Worm (Caenorhabditis elegans) whole organism, L1 larva: ENCODE measurements around the gene srw-101.

Experiments used
- ceh-8 ChIP-seq: fragments of 200-800 bp; sonication (Bioruptor generic); optimal IDR thresholded peaks from 2 replicates; lab custom pipeline; 2018; ENCODE audit warnings: mild to moderate bottlenecking, missing genetic modification characterization, moderate library complexity, missing compliant biosample characterization
- efl-3 ChIP-seq: fragments of 200-800 bp; sonication (Bioruptor generic); optimal IDR thresholded peaks from 2 replicates; lab custom pipeline; 2018; ENCODE audit warnings: mild to moderate bottlenecking, missing genetic modification characterization, missing compliant biosample characterization
- elt-2 ChIP-seq: sonication (generic microtip); optimal IDR thresholded peaks from 2 replicates; lab custom pipeline; 2016; ENCODE audit warnings: missing genetic modification characterization, mild to moderate bottlenecking, inconsistent platforms, missing compliant biosample characterization, missing genetic modification reagents
- fkh-4 ChIP-seq: sonication (generic microtip); optimal IDR thresholded peaks from 2 replicates; lab custom pipeline; 2016; ENCODE audit warnings: missing compliant biosample characterization, missing genetic modification characterization, borderline replicate concordance
- lin-14 ChIP-seq: fragments of 200-800 bp; sonication (Bioruptor generic); optimal IDR thresholded peaks from 2 replicates; lab custom pipeline; 2018; ENCODE audit warnings: mild to moderate bottlenecking, missing genetic modification characterization, moderate library complexity, missing compliant biosample characterization
- nhr-237 ChIP-seq: fragments of 150-350 bp; optimal IDR thresholded peaks from 2 replicates; lab custom pipeline; 2014; ENCODE audit warnings: missing biosample characterization, missing genetic modification characterization
- nhr-85 ChIP-seq: sonication (generic microtip); peaks from one replicate; lab custom pipeline; 2016; ENCODE audit warnings: missing genetic modification characterization, inconsistent platforms, missing compliant biosample characterization
- snu-23 ChIP-seq: sonication (generic microtip); optimal IDR thresholded peaks from 2 replicates; lab custom pipeline; 2016; ENCODE audit warnings: missing genetic modification characterization, missing compliant biosample characterization
- swsn-7 ChIP-seq: sonication (generic microtip); optimal IDR thresholded peaks from 2 replicates; lab custom pipeline; 2016; ENCODE audit warnings: missing genetic modification characterization, missing compliant biosample characterization
- tlp-1 ChIP-seq: fragments of 150-350 bp; optimal IDR thresholded peaks from 2 replicates; lab custom pipeline; 2014; ENCODE audit warnings: missing biosample characterization, missing genetic modification characterization
- unc-130 ChIP-seq: fragments of 150-350 bp; optimal IDR thresholded peaks from 2 replicates; lab custom pipeline; 2017; ENCODE audit warnings: missing biosample characterization, missing genetic modification characterization, inconsistent platforms

The srw-101 gene

DNA sequence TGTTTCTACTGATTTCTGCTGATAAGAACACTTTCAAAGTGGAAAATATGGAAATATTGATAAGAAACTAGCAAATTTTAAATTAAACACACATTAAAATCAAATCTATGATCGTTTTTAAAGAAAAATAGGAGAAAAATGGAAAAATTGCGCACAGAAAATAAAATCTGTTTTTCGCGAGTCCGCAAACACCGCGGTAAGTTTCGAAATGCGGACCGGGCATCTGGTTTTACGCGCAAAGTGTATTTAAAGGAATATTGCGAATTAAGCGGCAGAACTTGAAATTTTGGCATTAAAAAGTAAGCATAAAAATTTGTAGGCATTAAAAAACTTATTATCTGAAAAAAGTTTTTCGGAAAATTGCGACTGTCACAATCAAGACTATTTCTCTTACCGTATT is 51.1 kb downstream of the srw-101 start (continued):
- TF ChIP-seq fkh-4 (tag; lab: Kevin White, UChicago), result no peak
- no peak for TF ChIP-seq nhr-85 (tag; lab: Kevin White, UChicago)
- TF ChIP-seq elt-2 (tag; lab: Kevin White, UChicago), result no peak
- no peak for TF ChIP-seq efl-3
- no peak for TF ChIP-seq nhr-237 (tag; lab: Kevin White, UChicago)
- TF ChIP-seq swsn-7 (tag; lab: Kevin White, UChicago), result no peak
- TF ChIP-seq unc-130 (tag; lab: Kevin White, UChicago), result peak; percentile 11
- TF ChIP-seq snu-23, result peak; percentile 9
- TF ChIP-seq lin-14 (GFP tag; lab: Kevin White, UChicago), result peak; percentile 18
- no peak for TF ChIP-seq ceh-8 (GFP tag; lab: Kevin White, UChicago)
- no peak for TF ChIP-seq tlp-1 (tag; lab: Kevin White, UChicago)
